Fruit fly (Drosophila melanogaster): ENCODE measurements around the gene CG6972.

Gene CG6972

dm6 chr3R:22751698-22752097 is 49.9 kb downstream of the CG6972 start:
- TF ChIP-seq svp (GFP tag) (peak; percentile 69), CG32006 (GFP tag; optimal IDR thresholded peaks at IDR 0.05) (no peak)

- TF ChIP-seq Eip78C (GFP tag) (peak; percentile 21), eg (GFP tag; IDR thresholded peaks at IDR 0.05) (0 out of 3 replicates have a peak, but pooled peaks have one; percentile 12), Hr4 (GFP tag; optimal IDR thresholded peaks at IDR 0.05) (no peak), Blimp-1 (GFP tag; optimal IDR thresholded peaks at IDR 0.05) (no peak), salr (GFP tag; optimal IDR thresholded peaks at IDR 0.05) (no peak), svp (GFP tag) (peak; percentile 35)
Measured at dm6 chr3R:22752929-22753328, 51.1 kb downstream of the CG6972 start.

dm6 chr3R:22753600-22753894 is 51.7 kb downstream of the CG6972 start:
- no peak for TF ChIP-seq CG32006 (GFP tag; optimal IDR thresholded peaks at IDR 0.05)
- TF ChIP-seq ss (GFP tag; optimal IDR thresholded peaks at IDR 0.05), result peak in 1 of 2 experiments; percentile 38
- no peak for TF ChIP-seq eg (GFP tag; IDR thresholded peaks at IDR 0.05)
- TF ChIP-seq CG10631 (GFP tag; optimal IDR thresholded peaks at IDR 0.05), result no peak
- TF ChIP-seq Eip78C (GFP tag), result no peak
- TF ChIP-seq Hr39 (GFP tag; optimal IDR thresholded peaks at IDR 0.05), result no peak
- TF ChIP-seq fkh (GFP tag; optimal IDR thresholded peaks at IDR 0.05), result peak; percentile 71

All from whole organism, prepupa.